Fruit fly (Drosophila melanogaster): ENCODE data around the gene CG9515.
A peak's percentile ranks its signal among the peaks of the same experiment; 100 is the strongest.

Gene CG9515

dm6 chr2L:8982584-8983302, 39.7 kb upstream of the CG9515 start (continued):
- TF ChIP-seq dan (GFP tag; IDR thresholded peaks at IDR 0.05) (no peak), bsh (GFP tag; optimal IDR thresholded peaks at IDR 0.05) (peak in 1 of 2 experiments; percentile 23), inv (GFP tag; IDR thresholded peaks at IDR 0.05; ENCODE audit: partially characterized antibody) (no peak), CG4282 (GFP tag; optimal IDR thresholded peaks at IDR 0.05) (no peak), CG12299 (tag; optimal IDR thresholded peaks at IDR 0.05) (peak; percentile 40), CG11093 (GFP tag; IDR thresholded peaks at IDR 0.05) (0 out of 3 replicates have a peak, but pooled peaks have one; percentile 31), sqz (GFP tag; optimal IDR thresholded peaks at IDR 0.05) (peak; percentile 49), Vsx1 (GFP tag; optimal IDR thresholded peaks at IDR 0.05) (peak; percentile 15), lola (GFP tag; optimal IDR thresholded peaks at IDR 0.05) (no peak), trem (tag; optimal IDR thresholded peaks at IDR 0.05) (no peak), Med (GFP tag) (peak; percentile 89), nau (GFP tag; optimal IDR thresholded peaks at IDR 0.05) (no peak), CG11504 (tag; optimal IDR thresholded peaks at IDR 0.05) (peak; percentile 78), CG16815 (GFP tag; optimal IDR thresholded peaks at IDR 0.05) (no peak), Ravus (GFP tag; IDR thresholded peaks at IDR 0.05) (no peak), CG32767 (GFP tag; IDR thresholded peaks at IDR 0.05) (0 out of 2 replicates have a peak, but pooled peaks have one; percentile 27), unc-4 (GFP tag; IDR thresholded peaks at IDR 0.05; ENCODE audit: partially characterized antibody) (no peak), CG10147 (GFP tag; optimal IDR thresholded peaks at IDR 0.05) (peak; percentile 50), CG4424 (GFP tag; optimal IDR thresholded peaks at IDR 0.05) (peak; percentile 36), CG1832 (GFP tag; optimal IDR thresholded peaks at IDR 0.05) (no peak), CG34422 (GFP tag; IDR thresholded peaks at IDR 0.05) (no peak), mam (GFP tag; optimal IDR thresholded peaks at IDR 0.05) (peak; percentile 42), run (tag; optimal IDR thresholded peaks at IDR 0.05) (peak; percentile 59), pho (GFP tag; optimal IDR thresholded peaks at IDR 0.05) (peak; percentile 14), ind (GFP tag; optimal IDR thresholded peaks at IDR 0.05) (peak; percentile 42), CG14860 (GFP tag; IDR thresholded peaks at IDR 0.05; ENCODE audit: partially characterized antibody) (no peak), CG11695 (GFP tag; IDR thresholded peaks at IDR 0.05) (peak; percentile 94), amos (GFP tag; IDR thresholded peaks at IDR 0.05; ENCODE audit: partially characterized antibody) (no peak), Hmx (GFP tag; optimal IDR thresholded peaks at IDR 0.05) (no peak), Lpt (GFP tag; optimal IDR thresholded peaks at IDR 0.05) (no peak), CG7556 (GFP tag; optimal IDR thresholded peaks at IDR 0.05) (peak; percentile 40), CG7786 (GFP tag; optimal IDR thresholded peaks at IDR 0.05) (peak; percentile 11), Mes4 (GFP tag; optimal IDR thresholded peaks at IDR 0.05) (no peak), tin (GFP tag; optimal IDR thresholded peaks at IDR 0.05) (peak; percentile 5), Xbp1 (GFP tag; optimal IDR thresholded peaks at IDR 0.05) (peak; percentile 51), CG14710 (tag; optimal IDR thresholded peaks at IDR 0.05) (peak; percentile 7), CG12391 (tag; optimal IDR thresholded peaks at IDR 0.05) (peak; percentile 53), sens-2 (GFP tag; IDR thresholded peaks at IDR 0.05) (0 out of 2 replicates have a peak, but pooled peaks have one; percentile 30), ems (GFP tag; optimal IDR thresholded peaks at IDR 0.05) (peak; percentile 21), CG6813 (GFP tag; optimal IDR thresholded peaks at IDR 0.05) (peak; percentile 38), NK7.1 (GFP tag; optimal IDR thresholded peaks at IDR 0.05) (no peak), CG11696 (GFP tag; IDR thresholded peaks at IDR 0.05) (peak; percentile 53), seq (GFP tag; IDR thresholded peaks at IDR 0.05) (peak; percentile 32; the same call in 1 of the 2 replicates), CG12744 (GFP tag; optimal IDR thresholded peaks at IDR 0.05) (peak; percentile 23), CG1233 (GFP tag; optimal IDR thresholded peaks at IDR 0.05) (no peak), croc (GFP tag; conservative IDR thresholded peaks at IDR 0.05) (no peak), Sox100B (GFP tag; optimal IDR thresholded peaks at IDR 0.05) (peak; percentile 53), CG10321 (GFP tag; IDR thresholded peaks at IDR 0.05) (no peak), Dek (tag; optimal IDR thresholded peaks at IDR 0.05) (peak; percentile 58)
